Fruit fly (Drosophila melanogaster) whole organism, embryonic: ENCODE results near the gene ND-24L.

ENCODE experiments used
- Asciz ChIP-seq: fragments of 200-800 bp; sonication (Bioruptor generic); optimal IDR thresholded peaks from 2 replicates; lab custom pipeline; 2017; ENCODE audit warnings: missing biosample characterization, mild to moderate bottlenecking, missing genetic modification characterization, missing genetic modification reagents
- Atf6 ChIP-seq: fragments of 200-800 bp; sonication (Bioruptor generic); IDR thresholded peaks from 2 replicates; pipeline ENCODE4 v1.3.6; 2022; ENCODE audit warnings: missing biosample characterization, missing genetic modification characterization
- B-H1 ChIP-seq: fragments of 200-800 bp; sonication (Bioruptor generic); IDR thresholded peaks from 3 replicates; pipeline ENCODE4 v1.3.6; 2022; ENCODE audit warnings: missing biosample characterization, missing genetic modification characterization
- CG1024 ChIP-seq: fragments of 200-800 bp; sonication (Bioruptor generic); IDR thresholded peaks from 2 replicates; pipeline ENCODE4 v1.3.6; 2022; ENCODE audit warnings: missing biosample characterization, missing genetic modification characterization
- CG11093 ChIP-seq: fragments of 200-800 bp; sonication (Bioruptor generic); IDR thresholded peaks from 3 replicates; pipeline ENCODE4 v1.3.6; 2022; ENCODE audit warnings: missing biosample characterization, missing genetic modification characterization
- CG11504 ChIP-seq: fragments of 200-800 bp; sonication (Bioruptor generic); optimal IDR thresholded peaks from 3 replicates; lab custom pipeline; 2019; ENCODE audit warnings: missing biosample characterization, mild to moderate bottlenecking, missing genetic modification characterization, moderate library complexity
- CG11696 ChIP-seq: fragments of 200-800 bp; sonication (Bioruptor generic); IDR thresholded peaks from 2 replicates; pipeline ENCODE4 v1.3.6; 2022; ENCODE audit warnings: missing biosample characterization, missing genetic modification characterization
- CG1529 ChIP-seq: fragments of 200-800 bp; sonication (Bioruptor generic); optimal IDR thresholded peaks from 3 replicates; lab custom pipeline; 2018; ENCODE audit warnings: missing biosample characterization, missing genetic modification characterization
- CG18011 ChIP-seq: fragments of 200-800 bp; sonication (Bioruptor generic); optimal IDR thresholded peaks from 2 replicates; lab custom pipeline; 2017; ENCODE audit warnings: missing biosample characterization, missing genetic modification characterization, mild to moderate bottlenecking, moderate library complexity, missing genotype
- CG2678 ChIP-seq: fragments of 200-800 bp; sonication (Bioruptor generic); optimal IDR thresholded peaks from 3 replicates; lab custom pipeline; 2019; ENCODE audit warnings: missing biosample characterization, mild to moderate bottlenecking, missing genetic modification characterization, moderate library complexity
- CG34224 ChIP-seq: fragments of 200-800 bp; sonication (Bioruptor generic); IDR thresholded peaks from 3 replicates; pipeline ENCODE4 v1.3.6; 2022; ENCODE audit warnings: missing biosample characterization, missing genetic modification characterization; ENCODE audit not compliant: partially characterized antibody
- CG4282 ChIP-seq: fragments of 200-800 bp; sonication (Bioruptor generic); optimal IDR thresholded peaks from 2 replicates; lab custom pipeline; 2016; ENCODE audit warnings: missing biosample characterization, missing genetic modification characterization
- CG4854 ChIP-seq: fragments of 200-800 bp; sonication (Bioruptor generic); optimal IDR thresholded peaks from 2 replicates; lab custom pipeline; 2016; ENCODE audit warnings: missing biosample characterization, missing genetic modification characterization, inconsistent platforms
- D ChIP-seq, 2 experiments: fragments of 200-800 bp in 1 of 2; fragments of >200 bp in 1 of 2; sonication (Bioruptor generic) in 1 of 2; optimal IDR thresholded peaks; 2 replicates in 1 of 2; 3 replicates in 1 of 2; lab custom pipeline; 2017; ENCODE audit warnings: mild to moderate bottlenecking in 1 of 2, missing biosample characterization in 1 of 2, missing genetic modification characterization in 1 of 2, missing genetic modification reagents in 1 of 2
- Dfd ChIP-seq, 2 experiments: fragments of >200 bp; optimal IDR thresholded peaks; 2 replicates each; lab custom pipeline; 2017; ENCODE audit warnings: missing biosample characterization in 2 of 2, missing genetic modification characterization in 2 of 2
- GATAe ChIP-seq: fragments of 200-800 bp; sonication (Bioruptor generic); conservative IDR thresholded peaks from 2 replicates; pipeline ENCODE4 v1.3.6; 2022; ENCODE audit warnings: missing biosample characterization, missing genetic modification characterization
- Hey ChIP-seq: fragments of 200-800 bp; sonication (Bioruptor generic); optimal IDR thresholded peaks from 3 replicates; lab custom pipeline; 2018; ENCODE audit warnings: missing biosample characterization, mild to moderate bottlenecking, missing genetic modification characterization
- Hr39 ChIP-seq: fragments of >200 bp; optimal IDR thresholded peaks from 2 replicates; lab custom pipeline; 2017
- Hsf ChIP-seq: fragments of 200-800 bp; sonication (Bioruptor generic); optimal IDR thresholded peaks from 3 replicates; lab custom pipeline; 2016; ENCODE audit warnings: missing biosample characterization, missing genetic modification characterization
- Kr ChIP-seq: fragments of 200-800 bp; sonication (Bioruptor generic); optimal IDR thresholded peaks from 2 replicates; lab custom pipeline; 2017; ENCODE audit warnings: missing biosample characterization, mild to moderate bottlenecking, missing genetic modification characterization
- Max ChIP-seq: fragments of 200-800 bp; sonication (Bioruptor generic); optimal IDR thresholded peaks from 2 replicates; lab custom pipeline; 2016; ENCODE audit warnings: missing biosample characterization, mild to moderate bottlenecking, missing genetic modification characterization
- Opbp ChIP-seq: fragments of 200-800 bp; sonication (Bioruptor generic); IDR thresholded peaks from 3 replicates; pipeline ENCODE4 v1.3.6; 2022; ENCODE audit warnings: missing biosample characterization, missing genetic modification characterization; ENCODE audit not compliant: partially characterized antibody
- Rfx ChIP-seq: fragments of 200-800 bp; sonication (Bioruptor generic); IDR thresholded peaks from 2 replicates; pipeline ENCODE4 v1.3.6; 2022; ENCODE audit warnings: missing biosample characterization, missing genetic modification characterization
- Sry-δ ChIP-seq: fragments of 200-800 bp; sonication (Bioruptor generic); optimal IDR thresholded peaks from 2 replicates; lab custom pipeline; 2016; ENCODE audit warnings: missing biosample characterization, missing genetic modification characterization
- abd-A ChIP-seq: fragments of 200-800 bp; sonication (Bioruptor generic); optimal IDR thresholded peaks from 3 replicates; lab custom pipeline; 2019; ENCODE audit warnings: missing biosample characterization, mild to moderate bottlenecking, missing genetic modification characterization, moderate library complexity
- ac ChIP-seq: fragments of 200-800 bp; sonication (Bioruptor generic); optimal IDR thresholded peaks from 3 replicates; lab custom pipeline; 2017; ENCODE audit warnings: missing biosample characterization, mild to moderate bottlenecking, missing genetic modification characterization
- cato ChIP-seq: fragments of 200-800 bp; sonication (Bioruptor generic); optimal IDR thresholded peaks from 2 replicates; lab custom pipeline; 2016; ENCODE audit warnings: missing biosample characterization, missing genetic modification characterization, borderline replicate concordance
- chif ChIP-seq, 2 experiments: fragments of 200-800 bp; sonication (Bioruptor generic); optimal IDR thresholded peaks; 3 replicates each; lab custom pipeline; 2016; ENCODE audit warnings: missing biosample characterization in 2 of 2, missing genetic modification characterization in 2 of 2
- crol ChIP-seq: fragments of 200-800 bp; sonication (Bioruptor generic); IDR thresholded peaks from 2 replicates; pipeline ENCODE4 v1.3.6; 2022; ENCODE audit warnings: missing biosample characterization, missing genetic modification characterization
- disco-r ChIP-seq: fragments of 200-800 bp; sonication (Bioruptor generic); optimal IDR thresholded peaks from 2 replicates; lab custom pipeline; 2016; ENCODE audit warnings: missing biosample characterization, missing genetic modification characterization
- exex ChIP-seq: fragments of 200-800 bp; sonication (Bioruptor generic); optimal IDR thresholded peaks from 4 replicates; lab custom pipeline; 2018; ENCODE audit warnings: missing biosample characterization, mild to moderate bottlenecking, missing genetic modification characterization, moderate library complexity
- gem ChIP-seq: fragments of 200-800 bp; sonication (Bioruptor generic); optimal IDR thresholded peaks from 2 replicates; lab custom pipeline; 2019; ENCODE audit warnings: missing biosample characterization, mild to moderate bottlenecking, missing genetic modification characterization, moderate library complexity
- h ChIP-seq: fragments of >200 bp; optimal IDR thresholded peaks from 2 replicates; lab custom pipeline; 2017
- insv ChIP-seq, 2 experiments: fragments of 200-800 bp; sonication (Bioruptor generic); optimal IDR thresholded peaks; 3 replicates each; lab custom pipeline; 2016 to 2018; ENCODE audit warnings: missing biosample characterization in 2 of 2, missing genetic modification characterization in 2 of 2
- knrl ChIP-seq: fragments of 200-800 bp; sonication (Bioruptor generic); IDR thresholded peaks from 3 replicates; pipeline ENCODE4 v1.3.6; 2022; ENCODE audit warnings: missing biosample characterization, missing genetic modification characterization; ENCODE audit not compliant: partially characterized antibody
- lab ChIP-seq: fragments of 200-800 bp; sonication (Bioruptor generic); optimal IDR thresholded peaks from 3 replicates; lab custom pipeline; 2017; ENCODE audit warnings: missing biosample characterization, missing genetic modification characterization, mild to moderate bottlenecking, moderate library complexity, missing genetic modification reagents
- pzg ChIP-seq: fragments of 200-800 bp; sonication (Bioruptor generic); optimal IDR thresholded peaks from 3 replicates; lab custom pipeline; 2018; ENCODE audit warnings: missing biosample characterization, mild to moderate bottlenecking, missing genetic modification characterization, moderate library complexity
- sc ChIP-seq, 3 experiments: fragments of >200 bp in 2 of 3; fragments of 200-800 bp in 1 of 3; sonication (Bioruptor generic) in 1 of 3; optimal IDR thresholded peaks; 2 replicates in 2 of 3; 3 replicates in 1 of 3; lab custom pipeline; 2017; ENCODE audit warnings: mild to moderate bottlenecking in 1 of 3, missing biosample characterization in 1 of 3, missing genetic modification characterization in 1 of 3, missing genetic modification reagents in 1 of 3
- scrt ChIP-seq: fragments of 200-800 bp; sonication (Bioruptor generic); optimal IDR thresholded peaks from 2 replicates; lab custom pipeline; 2018; ENCODE audit warnings: missing biosample characterization, mild to moderate bottlenecking, missing genetic modification characterization, moderate library complexity
- sna ChIP-seq: fragments of 200-800 bp; sonication (Bioruptor generic); IDR thresholded peaks from 2 replicates; pipeline ENCODE4 v1.3.6; 2022; ENCODE audit warnings: missing biosample characterization, missing genetic modification characterization; ENCODE audit not compliant: partially characterized antibody
- stc ChIP-seq: fragments of 200-800 bp; sonication (Bioruptor generic); IDR thresholded peaks from 2 replicates; pipeline ENCODE4 v1.3.6; 2022; ENCODE audit warnings: missing biosample characterization, missing genetic modification characterization
- trem ChIP-seq: fragments of 200-800 bp; optimal IDR thresholded peaks from 3 replicates; lab custom pipeline; 2019; ENCODE audit warnings: missing biosample characterization, mild to moderate bottlenecking, missing genetic modification characterization, moderate library complexity
- zfh1 ChIP-seq: fragments of 200-800 bp; sonication (Bioruptor generic); IDR thresholded peaks from 3 replicates; pipeline ENCODE4 v1.3.6; 2022; ENCODE audit warnings: missing biosample characterization, missing genetic modification characterization

ND-24L gene

dm6 chr3L:17329069-17329468, 8.5 kb upstream of the ND-24L start, which contains the start of gene Or74a:
Gene Or74a (minus strand): TSS chr3L:17329169.
- TF ChIP-seq sna (GFP tag; lab: Robert Waterston, UW) (no peak), lab (no peak)

dm6 chr3L:17325418-17325817, 4.8 kb upstream of the ND-24L start, which contains the start of gene CG13725:
Gene CG13725 (minus strand): TSS chr3L:17325518.
- TF ChIP-seq knrl (GFP tag; lab: Robert Waterston, UW) (no peak), CG4282 (GFP tag; lab: Kevin White, UChicago) (no peak), CG2678 (no peak), Sry-δ (GFP tag; lab: Kevin White, UChicago) (no peak), exex (tag; lab: Kevin White, UChicago) (no peak), CG1529 (GFP tag; lab: Kevin White, UChicago) (no peak), Hsf (no peak)
- TF ChIP-seq, all 482 proteins: peak for 0

- TF ChIP-seq Opbp: no peak
These were observed 1.9 kb upstream of the ND-24L start, which contains the start of gene CG13724 for dm6 chr3L:17322541-17322940. Gene CG13724 (plus strand): TSS chr3L:17322841.

- TF ChIP-seq abd-A (tag; lab: Kevin White, UChicago) (peak; percentile 65), h (no peak), CG11504 (peak; percentile 72), Rfx (peak; percentile 16; the same call in 1 of the 2 replicates), scrt (GFP tag; lab: Kevin White, UChicago) (peak; percentile 65), trem (tag; lab: Kevin White, UChicago) (no peak)
- TF ChIP-seq, all 482 proteins: peak for 4
These were observed 4.4 kb downstream of the ND-24L start for dm6 chr3L:17316220-17316619.

dm6 chr3L:17310509-17310908, 10.1 kb downstream of the ND-24L start:
- TF ChIP-seq Dfd (GFP tag; optimal IDR thresholded peaks at IDR 0.05; lab: Kevin White, UChicago) (no peak), Max (GFP tag; lab: Kevin White, UChicago) (no peak), Atf6 (GFP tag; lab: Robert Waterston, UW) (0 out of 2 replicates have a peak, but pooled peaks have one; percentile 38), stc (peak; percentile 42; the same call in 1 of the 2 replicates), CG18011 (GFP tag; lab: Kevin White, UChicago) (no peak), CG11696 (GFP tag; lab: Robert Waterston, UW) (peak; percentile 79), D (optimal IDR thresholded peaks at IDR 0.05; lab: Kevin White, UChicago) (no peak), D (GFP tag; optimal IDR thresholded peaks at IDR 0.05; lab: Kevin White, UChicago) (no peak), GATAe (GFP tag; lab: Robert Waterston, UW) (no peak), crol (GFP tag; lab: Robert Waterston, UW) (no peak), CG1024 (GFP tag; lab: Robert Waterston, UW) (no peak), trem (tag; lab: Kevin White, UChicago) (peak; percentile 10), insv (GFP tag; optimal IDR thresholded peaks at IDR 0.05; lab: Kevin White, UChicago) (no peak), zfh1 (GFP tag; lab: Robert Waterston, UW) (peak; percentile 63; the same call in 2 of the 3 replicates), cato (GFP tag; lab: Kevin White, UChicago) (no peak), chif (GFP tag; optimal IDR thresholded peaks at IDR 0.05; lab: Kevin White, UChicago) (no peak), B-H1 (GFP tag; lab: Robert Waterston, UW) (0 out of 3 replicates have a peak, but pooled peaks have one; percentile 45), Hey (tag; lab: Kevin White, UChicago) (no peak), pzg (GFP tag; lab: Kevin White, UChicago) (no peak), CG34224 (GFP tag; lab: Robert Waterston, UW) (no peak), Kr (GFP tag; lab: Kevin White, UChicago) (no peak), Hr39 (lab: Kevin White, UChicago) (no peak), Asciz (GFP tag; lab: Kevin White, UChicago) (peak; percentile 53), gem (tag; lab: Kevin White, UChicago) (peak; percentile 66), disco-r (GFP tag; lab: Kevin White, UChicago) (no peak), CG4854 (GFP tag; lab: Kevin White, UChicago) (no peak), sc (optimal IDR thresholded peaks at IDR 0.05; lab: Kevin White, UChicago) (no peak), sc (GFP tag; optimal IDR thresholded peaks at IDR 0.05; lab: Kevin White, UChicago) (no peak), CG11093 (GFP tag; lab: Robert Waterston, UW) (0 out of 3 replicates have a peak, but pooled peaks have one; percentile 55), ac (GFP tag; lab: Kevin White, UChicago) (no peak)
